Worm (Caenorhabditis elegans) whole organism, L1 larva: Measurements from ENCODE around the gene bud-31.

Experiments used
- C34B4.2 ChIP-seq: sonication (generic microtip); optimal IDR thresholded peaks from 2 replicates; lab custom pipeline; 2017; ENCODE audit warnings: mild to moderate bottlenecking, missing genetic modification characterization, missing compliant biosample characterization
- Y116A8C.19 ChIP-seq: sonication (generic microtip); optimal IDR thresholded peaks from 2 replicates; lab custom pipeline; 2016; ENCODE audit warnings: missing compliant biosample characterization, missing genetic modification characterization, borderline replicate concordance
- alr-1 ChIP-seq: fragments of 200-800 bp; sonication (Bioruptor generic); optimal IDR thresholded peaks from 2 replicates; lab custom pipeline; 2018; ENCODE audit warnings: borderline replicate concordance, mild to moderate bottlenecking, missing genetic modification characterization, missing compliant biosample characterization
- ama-1 ChIP-seq: fragments of 150-350 bp; optimal IDR thresholded peaks from 2 replicates; lab custom pipeline; 2014
- blmp-1 ChIP-seq: fragments of 150-350 bp; optimal IDR thresholded peaks from 2 replicates; lab custom pipeline; 2014; ENCODE audit warnings: missing biosample characterization, missing genetic modification characterization
- ceh-63 ChIP-seq: fragments of 200-800 bp; sonication (Bioruptor generic); optimal IDR thresholded peaks from 2 replicates; lab custom pipeline; 2018; ENCODE audit warnings: mild to moderate bottlenecking, missing genetic modification characterization, missing compliant biosample characterization
- ceh-8 ChIP-seq: fragments of 200-800 bp; sonication (Bioruptor generic); optimal IDR thresholded peaks from 2 replicates; lab custom pipeline; 2018; ENCODE audit warnings: mild to moderate bottlenecking, missing genetic modification characterization, moderate library complexity, missing compliant biosample characterization
- ceh-82 ChIP-seq, 3 experiments: fragments of 150-350 bp in 1 of 3; sonication (generic microtip) in 2 of 3; optimal IDR thresholded peaks; 2 replicates each; lab custom pipeline; 2014 to 2017; ENCODE audit warnings: missing biosample characterization in 3 of 3, missing genetic modification characterization in 3 of 3
- ces-1 ChIP-seq: fragments of 150-350 bp; optimal IDR thresholded peaks from 2 replicates; lab custom pipeline; 2014; ENCODE audit warnings: missing biosample characterization, missing genetic modification reagents, missing genetic modification characterization
- efl-1 ChIP-seq, 4 experiments: fragments of 150-350 bp; optimal IDR thresholded peaks in 3 of 4; peaks in 1 of 4; 1 replicate in 1 of 4; 2 replicates in 3 of 4; lab custom pipeline; 2014; ENCODE audit warnings: missing biosample characterization in 2 of 4, missing genetic modification characterization in 2 of 4, missing genetic modification reagents in 2 of 4
- efl-3 ChIP-seq: fragments of 200-800 bp; sonication (Bioruptor generic); optimal IDR thresholded peaks from 2 replicates; lab custom pipeline; 2018; ENCODE audit warnings: mild to moderate bottlenecking, missing genetic modification characterization, missing compliant biosample characterization
- egl-27 ChIP-seq, 2 experiments: fragments of 150-350 bp in 1 of 2; sonication (generic microtip); optimal IDR thresholded peaks; 3 replicates each; lab custom pipeline; 2017 to 2018; ENCODE audit warnings: missing biosample characterization in 2 of 2, missing genetic modification characterization in 2 of 2, missing genetic modification reagents in 2 of 2
- elt-3 ChIP-seq, 6 experiments: fragments of 150-350 bp in 1 of 6; sonication (generic microtip); optimal IDR thresholded peaks; 2 replicates each; lab custom pipeline; 2017 to 2018; ENCODE audit warnings: missing biosample characterization in 6 of 6, missing genetic modification characterization in 6 of 6, inconsistent platforms in 1 of 6
- fkh-10 ChIP-seq: sonication (generic microtip); optimal IDR thresholded peaks from 2 replicates; lab custom pipeline; 2017; ENCODE audit warnings: missing biosample characterization, missing genetic modification reagents, missing genetic modification characterization
- fkh-4 ChIP-seq: sonication (generic microtip); optimal IDR thresholded peaks from 2 replicates; lab custom pipeline; 2016; ENCODE audit warnings: missing compliant biosample characterization, missing genetic modification characterization, borderline replicate concordance
- fos-1 ChIP-seq: fragments of 150-350 bp; optimal IDR thresholded peaks from 2 replicates; lab custom pipeline; 2014; ENCODE audit warnings: missing biosample characterization, missing genetic modification characterization
- grh-1 ChIP-seq: fragments of 200-800 bp; sonication (Bioruptor generic); IDR thresholded peaks from 2 replicates; pipeline ENCODE4 v1.3.6; 2022; ENCODE audit warnings: missing genetic modification reagents, missing genetic modification characterization, missing compliant biosample characterization
- irx-1 ChIP-seq: sonication (generic microtip); optimal IDR thresholded peaks from 2 replicates; lab custom pipeline; 2016; ENCODE audit warnings: missing genetic modification characterization, missing compliant biosample characterization
- isw-1 ChIP-seq: fragments of 200-800 bp; sonication (Bioruptor generic); IDR thresholded peaks from 2 replicates; pipeline ENCODE4 v1.3.6; 2022; ENCODE audit warnings: missing genetic modification characterization, missing compliant biosample characterization
- jun-1 ChIP-seq: fragments of 150-350 bp; optimal IDR thresholded peaks from 2 replicates; lab custom pipeline; 2014; ENCODE audit warnings: missing biosample characterization, missing genetic modification reagents, missing genetic modification characterization
- lin-13 ChIP-seq: fragments of 150-350 bp; optimal IDR thresholded peaks from 2 replicates; lab custom pipeline; 2014; ENCODE audit warnings: missing biosample characterization, missing genetic modification reagents, missing genetic modification characterization
- lin-14 ChIP-seq: fragments of 200-800 bp; sonication (Bioruptor generic); optimal IDR thresholded peaks from 2 replicates; lab custom pipeline; 2018; ENCODE audit warnings: mild to moderate bottlenecking, missing genetic modification characterization, moderate library complexity, missing compliant biosample characterization
- lin-15B ChIP-seq: fragments of 150-350 bp; sonication (generic microtip); optimal IDR thresholded peaks from 3 replicates; lab custom pipeline; 2014; ENCODE audit warnings: missing biosample characterization, missing genetic modification characterization
- lin-35 ChIP-seq, 2 experiments: fragments of 150-350 bp; optimal IDR thresholded peaks; 2 replicates each; lab custom pipeline; 2014; ENCODE audit warnings: missing biosample characterization in 2 of 2, missing genetic modification characterization in 2 of 2, missing genetic modification reagents in 2 of 2
- lin-39 ChIP-seq: fragments of 150-350 bp; optimal IDR thresholded peaks from 2 replicates; lab custom pipeline; 2014; ENCODE audit warnings: missing biosample characterization, missing genetic modification reagents, missing genetic modification characterization
- lir-3 ChIP-seq: sonication (generic microtip); optimal IDR thresholded peaks from 2 replicates; lab custom pipeline; 2016; ENCODE audit warnings: mild to moderate bottlenecking, missing genetic modification characterization, moderate library complexity, missing compliant biosample characterization; ENCODE audit not compliant: poor library complexity
- nhr-11 ChIP-seq: fragments of 150-350 bp; optimal IDR thresholded peaks from 2 replicates; lab custom pipeline; 2014; ENCODE audit warnings: missing biosample characterization, missing genetic modification characterization
- nhr-12 ChIP-seq: sonication (generic microtip); optimal IDR thresholded peaks from 2 replicates; lab custom pipeline; 2017; ENCODE audit warnings: missing biosample characterization, missing genetic modification characterization
- nhr-20 ChIP-seq: sonication (generic microtip); optimal IDR thresholded peaks from 2 replicates; lab custom pipeline; 2016; ENCODE audit warnings: mild to moderate bottlenecking, missing genetic modification characterization, missing compliant biosample characterization
- nhr-237 ChIP-seq: fragments of 150-350 bp; optimal IDR thresholded peaks from 2 replicates; lab custom pipeline; 2014; ENCODE audit warnings: missing biosample characterization, missing genetic modification characterization
- nhr-76 ChIP-seq: sonication (generic microtip); optimal IDR thresholded peaks from 2 replicates; lab custom pipeline; 2017; ENCODE audit warnings: missing biosample characterization, missing genetic modification characterization
- nhr-77 ChIP-seq: fragments of 150-350 bp; optimal IDR thresholded peaks from 2 replicates; lab custom pipeline; 2014; ENCODE audit warnings: missing biosample characterization, missing genetic modification characterization
- nhr-85 ChIP-seq: sonication (generic microtip); peaks from one replicate; lab custom pipeline; 2016; ENCODE audit warnings: missing genetic modification characterization, inconsistent platforms, missing compliant biosample characterization
- nhr-90 ChIP-seq: sonication (generic microtip); optimal IDR thresholded peaks from 2 replicates; lab custom pipeline; 2016; ENCODE audit warnings: mild to moderate bottlenecking, missing genetic modification characterization, missing compliant biosample characterization; ENCODE audit not compliant: poor library complexity
- pag-3 ChIP-seq: sonication (generic microtip); optimal IDR thresholded peaks from 2 replicates; lab custom pipeline; 2017; ENCODE audit warnings: missing genetic modification characterization, mild to moderate bottlenecking, missing compliant biosample characterization, antibody characterized with exemption, borderline replicate concordance; ENCODE audit not compliant: insufficient read depth
- pqm-1 ChIP-seq: sonication (generic microtip); optimal IDR thresholded peaks from 3 replicates; lab custom pipeline; 2017; ENCODE audit warnings: missing biosample characterization, missing genetic modification characterization
- rnt-1 ChIP-seq: sonication (generic microtip); optimal IDR thresholded peaks from 2 replicates; lab custom pipeline; 2016; ENCODE audit warnings: mild to moderate bottlenecking, missing genetic modification characterization, moderate library complexity, missing compliant biosample characterization
- skn-1 ChIP-seq: fragments of 150-350 bp; optimal IDR thresholded peaks from 2 replicates; lab custom pipeline; 2014; ENCODE audit warnings: missing biosample characterization, missing genetic modification characterization
- sox-4 ChIP-seq: sonication (generic microtip); optimal IDR thresholded peaks from 2 replicates; lab custom pipeline; 2016; ENCODE audit warnings: missing genetic modification characterization, missing compliant biosample characterization
- sptf-1 ChIP-seq: fragments of 150-350 bp; optimal IDR thresholded peaks from 2 replicates; lab custom pipeline; 2014; ENCODE audit warnings: missing biosample characterization, missing genetic modification characterization
- swsn-7 ChIP-seq: sonication (generic microtip); optimal IDR thresholded peaks from 2 replicates; lab custom pipeline; 2016; ENCODE audit warnings: missing genetic modification characterization, missing compliant biosample characterization
- tlp-1 ChIP-seq: fragments of 150-350 bp; optimal IDR thresholded peaks from 2 replicates; lab custom pipeline; 2014; ENCODE audit warnings: missing biosample characterization, missing genetic modification characterization
- unc-30 ChIP-seq: sonication (generic microtip); optimal IDR thresholded peaks from 2 replicates; lab custom pipeline; 2017; ENCODE audit warnings: missing biosample characterization, missing genetic modification characterization
- unc-86 ChIP-seq: sonication (generic microtip); optimal IDR thresholded peaks from 2 replicates; lab custom pipeline; 2016; ENCODE audit warnings: missing genetic modification characterization, missing compliant biosample characterization
- unc-98 ChIP-seq: fragments of 200-800 bp; sonication (Bioruptor generic); IDR thresholded peaks from 2 replicates; pipeline ENCODE4 v1.3.6; 2022; ENCODE audit warnings: missing genetic modification characterization, missing compliant biosample characterization
- xbp-1 ChIP-seq: sonication (generic microtip); optimal IDR thresholded peaks from 2 replicates; lab custom pipeline; 2016; ENCODE audit warnings: missing genetic modification characterization, missing compliant biosample characterization
- zip-4 ChIP-seq: fragments of 200-800 bp; sonication (Bioruptor generic); optimal IDR thresholded peaks from 2 replicates; lab custom pipeline; 2018; ENCODE audit warnings: mild to moderate bottlenecking, missing genetic modification characterization, moderate library complexity, missing compliant biosample characterization
- ztf-11 ChIP-seq, 2 experiments: sonication (generic microtip); optimal IDR thresholded peaks; 2 replicates each; lab custom pipeline; 2016 to 2017; ENCODE audit warnings: missing genetic modification characterization in 2 of 2, missing biosample characterization in 1 of 2, missing compliant biosample characterization in 1 of 2
- ztf-4 ChIP-seq: fragments of 150-350 bp; optimal IDR thresholded peaks from 2 replicates; lab custom pipeline; 2014; ENCODE audit warnings: missing biosample characterization, missing genetic modification characterization

The bud-31 gene

DNA sequence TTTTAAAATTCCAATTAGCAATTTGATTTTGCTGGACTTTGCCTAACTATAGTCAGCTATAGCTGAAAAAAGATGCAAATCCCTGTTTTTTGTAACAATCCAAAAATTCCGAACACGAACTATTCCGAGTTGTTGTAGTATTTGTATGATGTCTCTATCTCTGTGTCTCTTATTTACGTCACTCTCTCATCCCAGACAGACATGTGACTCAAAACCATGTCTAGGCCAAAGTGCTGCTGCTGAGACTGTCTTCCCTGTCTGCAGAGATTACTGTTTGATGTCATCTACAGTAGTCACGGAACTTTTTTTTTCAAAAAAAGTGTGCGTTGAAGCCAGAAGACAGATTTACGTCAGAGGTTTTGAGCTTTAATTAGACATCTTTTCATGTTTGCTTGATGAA lies 30.1 kb downstream of the bud-31 start (continued):
- TF ChIP-seq lin-39 (tag; lab: Kevin White, UChicago) (no peak), ceh-63 (GFP tag; lab: Kevin White, UChicago) (no peak), efl-1 (optimal IDR thresholded peaks at IDR 0.05; lab: Kevin White, UChicago) (peak; percentile 10), efl-1 (GFP tag; optimal IDR thresholded peaks at IDR 0.05 in 1 of 2; lab: Kevin White, UChicago) (peak in 1 of 2 experiments; percentile 95)

DNA sequence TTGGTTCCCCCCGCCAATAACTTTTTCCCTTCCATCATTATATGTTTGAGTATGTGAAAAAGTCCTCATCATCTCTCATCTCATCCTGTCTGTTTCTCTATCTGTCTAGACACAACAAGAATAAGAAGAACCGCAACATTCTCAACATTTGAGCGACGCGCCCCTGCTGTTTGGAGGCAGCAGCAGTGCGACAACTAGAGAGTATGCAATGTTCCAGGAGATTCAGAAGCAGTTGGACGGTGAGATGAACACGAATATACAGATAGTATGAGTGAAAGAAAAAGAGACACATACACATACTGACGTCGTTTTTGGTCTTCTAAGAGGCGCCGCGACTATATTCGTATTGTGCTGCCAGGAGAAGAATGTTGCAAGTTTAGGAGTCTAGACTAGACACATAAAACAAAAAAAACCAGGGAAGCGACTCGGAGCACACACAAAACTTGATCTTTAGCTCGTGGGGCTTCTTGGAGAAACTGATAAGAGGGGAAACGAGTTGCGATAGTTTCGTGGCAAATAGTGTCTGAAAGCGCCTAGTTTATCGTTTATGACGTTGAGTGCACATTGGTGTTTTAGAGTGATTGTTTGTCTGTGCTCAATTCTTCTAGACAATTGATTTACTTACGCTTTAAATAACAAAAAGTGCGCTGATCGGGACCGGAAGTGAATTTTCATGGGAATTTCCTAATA lies 30.7 kb downstream of the bud-31 start:
- TF ChIP-seq unc-30 (no peak), unc-98 (GFP tag; lab: Robert Waterston, UW) (no peak), blmp-1 (peak; percentile 75), nhr-12 (tag; lab: Kevin White, UChicago) (no peak), skn-1 (peak; percentile 26), tlp-1 (tag; lab: Kevin White, UChicago) (no peak), isw-1 (no peak), ces-1 (GFP tag; lab: Kevin White, UChicago) (no peak), lin-39 (tag; lab: Kevin White, UChicago) (no peak), swsn-7 (peak; percentile 26), efl-3 (GFP tag; lab: Kevin White, UChicago) (no peak), ceh-8 (GFP tag; lab: Kevin White, UChicago) (no peak), lin-15B (tag; lab: Kevin White, UChicago) (no peak), nhr-76 (no peak), sox-4 (tag; lab: Kevin White, UChicago) (no peak), pqm-1 (tag; lab: Kevin White, UChicago) (no peak), lin-35 (GFP tag; optimal IDR thresholded peaks at IDR 0.05; lab: Kevin White, UChicago) (peak; percentile 18 to 56), pag-3 (tag; lab: Kevin White, UChicago) (no peak), unc-86 (tag; lab: Kevin White, UChicago) (peak; percentile 37), fkh-4 (tag; lab: Kevin White, UChicago) (no peak), elt-3 (tag; optimal IDR thresholded peaks at IDR 0.05; lab: Kevin White, UChicago) (peak in 3 of 6 experiments; percentile 0 to 19 (median 15)), alr-1 (tag; lab: Kevin White, UChicago) (no peak), C34B4.2 (no peak), egl-27 (tag; optimal IDR thresholded peaks at IDR 0.05; lab: Kevin White, UChicago) (no peak), nhr-90 (no peak), fos-1 (peak; percentile 42), xbp-1 (no peak), rnt-1 (tag; lab: Kevin White, UChicago) (peak; percentile 20), ama-1 (lab: Kevin White, UChicago) (no peak), jun-1 (tag; lab: Kevin White, UChicago) (no peak), fkh-10 (GFP tag; lab: Kevin White, UChicago) (peak; percentile 28), ceh-82 (tag; optimal IDR thresholded peaks at IDR 0.05; lab: Kevin White, UChicago) (peak in 2 of 3 experiments; percentile 34), Y116A8C.19 (no peak), nhr-20 (tag; lab: Kevin White, UChicago) (peak; percentile 74), ztf-11 (tag; optimal IDR thresholded peaks at IDR 0.05; lab: Kevin White, UChicago) (no peak), sptf-1 (tag; lab: Kevin White, UChicago) (no peak), nhr-237 (tag; lab: Kevin White, UChicago) (no peak), lin-13 (GFP tag; lab: Kevin White, UChicago) (no peak), ceh-63 (GFP tag; lab: Kevin White, UChicago) (no peak), lin-14 (peak; percentile 91), nhr-85 (tag; lab: Kevin White, UChicago) (peak; percentile 72), nhr-77 (tag; lab: Kevin White, UChicago) (peak; percentile 40), nhr-11 (tag; lab: Kevin White, UChicago) (peak; percentile 38), grh-1 (no peak), ztf-4 (no peak), irx-1 (no peak), zip-4 (GFP tag; lab: Kevin White, UChicago) (no peak), lir-3 (tag; lab: Kevin White, UChicago) (no peak)
